Fruit fly (Drosophila melanogaster) whole organism, embryonic: ENCODE measurements around the gene CG43249.

Experiments used
- Ada2b ChIP-seq: fragments of 200-800 bp; sonication (Bioruptor generic); IDR thresholded peaks from 2 replicates; pipeline ENCODE4 v1.3.6; 2022; ENCODE audit warnings: missing biosample characterization, missing genetic modification characterization
- B-H2 ChIP-seq: fragments of 200-800 bp; sonication (Bioruptor generic); optimal IDR thresholded peaks from 2 replicates; lab custom pipeline; 2018; ENCODE audit warnings: missing biosample characterization, mild to moderate bottlenecking, missing genetic modification characterization
- Blimp-1 ChIP-seq: fragments of 200-800 bp; sonication (Bioruptor generic); optimal IDR thresholded peaks from 3 replicates; lab custom pipeline; 2018; ENCODE audit warnings: missing biosample characterization, missing genetic modification characterization, mild to moderate bottlenecking, moderate library complexity, missing genetic modification reagents
- CG10209 ChIP-seq: fragments of 200-800 bp; sonication (Bioruptor generic); optimal IDR thresholded peaks from 3 replicates; lab custom pipeline; 2017; ENCODE audit warnings: missing biosample characterization, mild to moderate bottlenecking, missing genetic modification characterization, missing genetic modification reagents
- CG1024 ChIP-seq: fragments of 200-800 bp; sonication (Bioruptor generic); IDR thresholded peaks from 2 replicates; pipeline ENCODE4 v1.3.6; 2022; ENCODE audit warnings: missing biosample characterization, missing genetic modification characterization
- CG10654 ChIP-seq: fragments of 200-800 bp; sonication (Bioruptor generic); optimal IDR thresholded peaks from 2 replicates; lab custom pipeline; 2016; ENCODE audit warnings: missing biosample characterization, missing genetic modification characterization
- CG10979 ChIP-seq: fragments of 200-800 bp; sonication (Bioruptor generic); optimal IDR thresholded peaks from 2 replicates; lab custom pipeline; 2018; ENCODE audit warnings: missing biosample characterization, mild to moderate bottlenecking, missing genetic modification characterization, moderate library complexity
- CG11696 ChIP-seq: fragments of 200-800 bp; sonication (Bioruptor generic); IDR thresholded peaks from 2 replicates; pipeline ENCODE4 v1.3.6; 2022; ENCODE audit warnings: missing biosample characterization, missing genetic modification characterization
- CG13123 ChIP-seq: fragments of 200-800 bp; sonication (Bioruptor generic); optimal IDR thresholded peaks from 2 replicates; lab custom pipeline; 2016; ENCODE audit warnings: missing biosample characterization, missing genetic modification characterization
- CG15073 ChIP-seq: fragments of 200-800 bp; sonication (Bioruptor generic); optimal IDR thresholded peaks from 2 replicates; lab custom pipeline; 2016; ENCODE audit warnings: missing biosample characterization, missing genetic modification characterization
- CG15269 ChIP-seq: fragments of 200-800 bp; sonication (Bioruptor generic); optimal IDR thresholded peaks from 2 replicates; lab custom pipeline; 2018; ENCODE audit warnings: missing biosample characterization, mild to moderate bottlenecking, missing genetic modification characterization, moderate library complexity
- CG1529 ChIP-seq: fragments of 200-800 bp; sonication (Bioruptor generic); optimal IDR thresholded peaks from 3 replicates; lab custom pipeline; 2018; ENCODE audit warnings: missing biosample characterization, missing genetic modification characterization
- CG17829 ChIP-seq: fragments of 200-800 bp; optimal IDR thresholded peaks from 2 replicates; lab custom pipeline; 2019; ENCODE audit warnings: missing biosample characterization, mild to moderate bottlenecking, missing genetic modification characterization, moderate library complexity
- CG18599 ChIP-seq: fragments of 200-800 bp; sonication (Bioruptor generic); optimal IDR thresholded peaks from 3 replicates; lab custom pipeline; 2017; ENCODE audit warnings: missing biosample characterization, missing genetic modification characterization, mild to moderate bottlenecking, moderate library complexity, missing genetic modification reagents
- CG2129 ChIP-seq: fragments of 200-800 bp; sonication (Bioruptor generic); IDR thresholded peaks from 2 replicates; pipeline ENCODE4 v1.3.6; 2022; ENCODE audit warnings: missing biosample characterization, missing genetic modification characterization; ENCODE audit not compliant: partially characterized antibody
- CG30403 ChIP-seq: fragments of 200-800 bp; sonication (Bioruptor generic); optimal IDR thresholded peaks from 3 replicates; lab custom pipeline; 2016; ENCODE audit warnings: missing biosample characterization, missing genetic modification characterization
- CG6854 ChIP-seq: fragments of 200-800 bp; sonication (Bioruptor generic); optimal IDR thresholded peaks from 3 replicates; lab custom pipeline; 2017; ENCODE audit warnings: missing biosample characterization, mild to moderate bottlenecking, missing genetic modification characterization
- CG9876 ChIP-seq: fragments of 200-800 bp; sonication (Bioruptor generic); optimal IDR thresholded peaks from 2 replicates; lab custom pipeline; 2016; ENCODE audit warnings: missing biosample characterization, missing genetic modification characterization
- Chrac-16 ChIP-seq: fragments of 200-800 bp; sonication (Bioruptor generic); optimal IDR thresholded peaks from 3 replicates; lab custom pipeline; 2016; ENCODE audit warnings: missing biosample characterization, missing genetic modification characterization
- D19A ChIP-seq: fragments of 200-800 bp; optimal IDR thresholded peaks from 3 replicates; lab custom pipeline; 2019; ENCODE audit warnings: missing biosample characterization, mild to moderate bottlenecking, missing genetic modification characterization, moderate library complexity
- E2f2 ChIP-seq: fragments of 200-800 bp; sonication (Bioruptor generic); IDR thresholded peaks from 2 replicates; pipeline ENCODE4 v1.3.6; 2022; ENCODE audit warnings: missing biosample characterization, missing genetic modification characterization
- Eip74EF ChIP-seq, 2 experiments: fragments of 200-800 bp in 1 of 2; fragments of >200 bp in 1 of 2; sonication (Bioruptor generic) in 1 of 2; optimal IDR thresholded peaks; 2 replicates each; lab custom pipeline; 2017 to 2019; ENCODE audit warnings: missing biosample characterization in 2 of 2, missing genetic modification characterization in 2 of 2, mild to moderate bottlenecking in 1 of 2, moderate library complexity in 1 of 2
- Ets65A ChIP-seq: fragments of 200-800 bp; sonication (Bioruptor generic); peaks from one replicate; lab custom pipeline; 2016; ENCODE audit warnings: missing biosample characterization, missing genetic modification characterization
- H2.0 ChIP-seq: fragments of 200-800 bp; sonication (Bioruptor generic); IDR thresholded peaks from 2 replicates; pipeline ENCODE4 v1.3.6; 2022; ENCODE audit warnings: missing biosample characterization, missing genetic modification characterization
- Hey ChIP-seq: fragments of 200-800 bp; sonication (Bioruptor generic); optimal IDR thresholded peaks from 3 replicates; lab custom pipeline; 2018; ENCODE audit warnings: missing biosample characterization, mild to moderate bottlenecking, missing genetic modification characterization
- Hr3 ChIP-seq: fragments of 200-800 bp; sonication (Bioruptor generic); optimal IDR thresholded peaks from 3 replicates; lab custom pipeline; 2016; ENCODE audit warnings: missing biosample characterization, missing genetic modification characterization
- Lhr ChIP-seq: fragments of 200-800 bp; sonication (Bioruptor generic); optimal IDR thresholded peaks from 3 replicates; lab custom pipeline; 2017; ENCODE audit warnings: mild to moderate bottlenecking, missing biosample characterization, missing genetic modification reagents, missing genetic modification characterization
- Mad ChIP-seq: fragments of 200-800 bp; sonication (Bioruptor generic); optimal IDR thresholded peaks from 2 replicates; lab custom pipeline; 2016; ENCODE audit warnings: missing biosample characterization, missing genetic modification characterization
- Mes4 ChIP-seq: fragments of 200-800 bp; sonication (Bioruptor generic); optimal IDR thresholded peaks from 2 replicates; lab custom pipeline; 2016; ENCODE audit warnings: missing biosample characterization, missing genetic modification characterization
- Myb ChIP-seq: fragments of 200-800 bp; sonication (Bioruptor generic); optimal IDR thresholded peaks from 2 replicates; lab custom pipeline; 2016; ENCODE audit warnings: missing biosample characterization, missing genetic modification characterization
- Sox100B ChIP-seq: fragments of 200-800 bp; sonication (Bioruptor generic); optimal IDR thresholded peaks from 3 replicates; lab custom pipeline; 2018; ENCODE audit warnings: missing biosample characterization, mild to moderate bottlenecking, missing genetic modification characterization
- Usf ChIP-seq: fragments of 200-800 bp; sonication (Bioruptor generic); optimal IDR thresholded peaks from 2 replicates; lab custom pipeline; 2017; ENCODE audit warnings: missing genotype, missing biosample characterization, missing genetic modification characterization
- Xbp1 ChIP-seq: fragments of 200-800 bp; sonication (Bioruptor generic); optimal IDR thresholded peaks from 3 replicates; lab custom pipeline; 2016; ENCODE audit warnings: missing biosample characterization, mild to moderate bottlenecking, missing genetic modification characterization
- abd-A ChIP-seq: fragments of 200-800 bp; sonication (Bioruptor generic); optimal IDR thresholded peaks from 3 replicates; lab custom pipeline; 2019; ENCODE audit warnings: missing biosample characterization, mild to moderate bottlenecking, missing genetic modification characterization, moderate library complexity
- ap ChIP-seq: fragments of 200-800 bp; sonication (Bioruptor generic); IDR thresholded peaks from 2 replicates; pipeline ENCODE4 v1.3.6; 2022; ENCODE audit warnings: missing biosample characterization, missing genetic modification characterization
- bsh ChIP-seq, 2 experiments: fragments of 200-800 bp; sonication (Bioruptor generic); optimal IDR thresholded peaks; 2 replicates each; lab custom pipeline; 2017 to 2018; ENCODE audit warnings: mild to moderate bottlenecking in 2 of 2, missing biosample characterization in 2 of 2, missing genetic modification characterization in 2 of 2, moderate library complexity in 1 of 2
- chinmo ChIP-seq: fragments of 200-800 bp; sonication (Bioruptor generic); IDR thresholded peaks from 4 replicates; pipeline ENCODE4 v1.3.6; 2022; ENCODE audit warnings: missing biosample characterization, missing genetic modification characterization; ENCODE audit not compliant: partially characterized antibody
- dmrt11E ChIP-seq: fragments of 200-800 bp; sonication (Bioruptor generic); optimal IDR thresholded peaks from 3 replicates; lab custom pipeline; 2018; ENCODE audit warnings: missing biosample characterization, mild to moderate bottlenecking, missing genetic modification characterization, moderate library complexity
- dysf ChIP-seq: fragments of 200-800 bp; sonication (Bioruptor generic); IDR thresholded peaks from 3 replicates; pipeline ENCODE4 v1.3.6; 2022; ENCODE audit warnings: missing biosample characterization, missing genetic modification characterization
- gem ChIP-seq: fragments of 200-800 bp; sonication (Bioruptor generic); optimal IDR thresholded peaks from 2 replicates; lab custom pipeline; 2019; ENCODE audit warnings: missing biosample characterization, mild to moderate bottlenecking, missing genetic modification characterization, moderate library complexity
- hb ChIP-seq: fragments of 200-800 bp; sonication (Bioruptor generic); IDR thresholded peaks from 3 replicates; pipeline ENCODE4 v1.3.6; 2022; ENCODE audit warnings: missing biosample characterization, missing genetic modification characterization; ENCODE audit not compliant: partially characterized antibody
- kay ChIP-seq: fragments of 200-800 bp; sonication (Bioruptor generic); optimal IDR thresholded peaks from 2 replicates; lab custom pipeline; 2016; ENCODE audit warnings: missing biosample characterization, missing genetic modification characterization
- nmo ChIP-seq: fragments of 200-800 bp; sonication (Bioruptor generic); optimal IDR thresholded peaks from 2 replicates; lab custom pipeline; 2018; ENCODE audit warnings: missing biosample characterization, mild to moderate bottlenecking, missing genetic modification characterization, moderate library complexity
- pnt ChIP-seq: fragments of 200-800 bp; sonication (Bioruptor generic); optimal IDR thresholded peaks from 3 replicates; lab custom pipeline; 2016; ENCODE audit warnings: missing biosample characterization, missing genetic modification characterization
- row ChIP-seq: fragments of 200-800 bp; sonication (Bioruptor generic); IDR thresholded peaks from 3 replicates; pipeline ENCODE4 v1.3.6; 2022; ENCODE audit warnings: missing biosample characterization, missing genetic modification characterization
- sqz ChIP-seq: fragments of 200-800 bp; sonication (Bioruptor generic); optimal IDR thresholded peaks from 3 replicates; lab custom pipeline; 2018; ENCODE audit warnings: missing biosample characterization, mild to moderate bottlenecking, missing genetic modification characterization
- stc ChIP-seq: fragments of 200-800 bp; sonication (Bioruptor generic); IDR thresholded peaks from 2 replicates; pipeline ENCODE4 v1.3.6; 2022; ENCODE audit warnings: missing biosample characterization, missing genetic modification characterization
- tap ChIP-seq: fragments of 200-800 bp; optimal IDR thresholded peaks from 3 replicates; lab custom pipeline; 2019; ENCODE audit warnings: missing biosample characterization, mild to moderate bottlenecking, missing genetic modification characterization, moderate library complexity
- ttk ChIP-seq: fragments of 200-800 bp; sonication (Bioruptor generic); IDR thresholded peaks from 2 replicates; pipeline ENCODE4 v2.1.2; 2022; ENCODE audit warnings: missing biosample characterization, missing genetic modification characterization
- unc-4 ChIP-seq: fragments of 200-800 bp; sonication (Bioruptor generic); IDR thresholded peaks from 2 replicates; pipeline ENCODE4 v1.3.6; 2022; ENCODE audit warnings: missing biosample characterization, missing genetic modification characterization; ENCODE audit not compliant: partially characterized antibody
- vfl ChIP-seq: fragments of 200-800 bp; sonication (Bioruptor generic); optimal IDR thresholded peaks from 2 replicates; lab custom pipeline; 2016; ENCODE audit warnings: missing biosample characterization, missing genetic modification characterization

CG43249 gene

dm6 chr3L:16286258-16286657 is 17.8 kb upstream of the CG43249 start (continued):
- TF ChIP-seq Eip74EF (GFP tag; optimal IDR thresholded peaks at IDR 0.05; lab: Kevin White, UChicago) (peak in 1 of 2 experiments; percentile 51), unc-4 (no peak), pnt (GFP tag; lab: Kevin White, UChicago) (peak; percentile 3), Hr3 (no peak), Mad (GFP tag; lab: Kevin White, UChicago) (no peak), vfl (no peak), kay (GFP tag; lab: Kevin White, UChicago) (no peak), CG10209 (no peak), bsh (GFP tag; optimal IDR thresholded peaks at IDR 0.05; lab: Kevin White, UChicago) (peak; percentile 12 to 16), Xbp1 (peak; percentile 10), dysf (GFP tag; lab: Robert Waterston, UW) (peak; percentile 56; the same call in 2 of the 3 replicates), CG1529 (GFP tag; lab: Kevin White, UChicago) (no peak), CG15269 (tag; lab: Kevin White, UChicago) (peak; percentile 64), CG17829 (tag; lab: Kevin White, UChicago) (no peak), Blimp-1 (GFP tag; lab: Kevin White, UChicago) (peak; percentile 23), CG6854 (GFP tag; lab: Kevin White, UChicago) (no peak), CG30403 (GFP tag; lab: Kevin White, UChicago) (peak; percentile 20), B-H2 (GFP tag; lab: Kevin White, UChicago) (no peak), Hey (tag; lab: Kevin White, UChicago) (no peak), ap (GFP tag; lab: Robert Waterston, UW) (no peak), Usf (GFP tag; lab: Kevin White, UChicago) (no peak), E2f2 (0 out of 2 replicates have a peak, but pooled peaks have one; percentile 27), CG9876 (GFP tag; lab: Kevin White, UChicago) (no peak), chinmo (GFP tag; lab: Robert Waterston, UW) (0 out of 4 replicates have a peak, but pooled peaks have one; percentile 47), H2.0 (GFP tag; lab: Robert Waterston, UW) (no peak), CG10654 (no peak), CG2129 (no peak), gem (tag; lab: Kevin White, UChicago) (peak; percentile 56), tap (tag; lab: Kevin White, UChicago) (peak; percentile 40), row (GFP tag; lab: Robert Waterston, UW) (peak; percentile 66), Chrac-16 (GFP tag; lab: Kevin White, UChicago) (no peak), hb (GFP tag; lab: Robert Waterston, UW) (no peak), CG13123 (GFP tag; lab: Kevin White, UChicago) (no peak), ttk (GFP tag; lab: Robert Waterston, UW) (0 out of 2 replicates have a peak, but pooled peaks have one; percentile 5), Lhr (GFP tag; lab: Kevin White, UChicago) (no peak), D19A (tag; lab: Kevin White, UChicago) (peak; percentile 45), CG11696 (GFP tag; lab: Robert Waterston, UW) (no peak), dmrt11E (no peak), nmo (GFP tag; lab: Kevin White, UChicago) (no peak), CG1024 (GFP tag; lab: Robert Waterston, UW) (no peak), CG18599 (GFP tag; lab: Kevin White, UChicago) (no peak), CG10979 (tag; lab: Kevin White, UChicago) (no peak), Myb (GFP tag; lab: Kevin White, UChicago) (no peak), abd-A (tag; lab: Kevin White, UChicago) (peak; percentile 21), Sox100B (GFP tag; lab: Kevin White, UChicago) (no peak), Ets65A (peak; percentile 29), Mes4 (GFP tag; lab: Kevin White, UChicago) (no peak), CG15073 (GFP tag; lab: Kevin White, UChicago) (no peak), stc (GFP tag; lab: Robert Waterston, UW) (no peak), Ada2b (peak; percentile 20; the same call in 1 of the 2 replicates), sqz (GFP tag; lab: Kevin White, UChicago) (no peak)
